Fruit fly (Drosophila melanogaster) whole organism: ENCODE data around the gene CG32365.

Experiments
- Dll ChIP-seq: fragments of >200 bp; optimal IDR thresholded peaks from 2 replicates; lab custom pipeline; 2017
- EcR ChIP-seq, 2 experiments: fragments of >200 bp; optimal IDR thresholded peaks; 2 replicates each; lab custom pipeline; 2017; ENCODE audit warnings: missing biosample characterization in 2 of 2, missing genetic modification characterization in 2 of 2, missing genetic modification reagents in 2 of 2
- pan ChIP-seq: fragments of >200 bp; optimal IDR thresholded peaks from 2 replicates; lab custom pipeline; 2017
- psq ChIP-seq: fragments of >200 bp; optimal IDR thresholded peaks from 2 replicates; lab custom pipeline; 2017
- usp ChIP-seq: fragments of >200 bp; optimal IDR thresholded peaks from 2 replicates; lab custom pipeline; 2017; ENCODE audit warnings: missing biosample characterization, missing genetic modification characterization, mixed read lengths

- TF ChIP-seq EcR (GFP tag; optimal IDR thresholded peaks at IDR 0.05; lab: Kevin White, UChicago) (no peak), psq (lab: Kevin White, UChicago) (no peak), pan (lab: Kevin White, UChicago) (no peak), Dll (lab: Kevin White, UChicago) (no peak), usp (GFP tag; lab: Kevin White, UChicago) (no peak)
These were observed 66.0 kb downstream of the CG32365 start for dm6 chr3L:7934857-7935256.
